Fruit fly (Drosophila melanogaster) whole organism, wandering third instar larva: ENCODE data around the gene Eh.

Experiments
- Abd-B ChIP-seq: fragments of >200 bp; optimal IDR thresholded peaks from 2 replicates; lab custom pipeline; 2017; ENCODE audit warnings: missing biosample characterization, missing genetic modification characterization
- CG32264 ChIP-seq: fragments of 200-800 bp; sonication (Bioruptor generic); optimal IDR thresholded peaks from 2 replicates; lab custom pipeline; 2016; ENCODE audit warnings: missing biosample characterization, missing genetic modification characterization
- CG9705 ChIP-seq: fragments of 200-800 bp; sonication (Bioruptor generic); optimal IDR thresholded peaks from 2 replicates; lab custom pipeline; 2018; ENCODE audit warnings: missing biosample characterization, mild to moderate bottlenecking, missing genetic modification characterization
- Dfd ChIP-seq: fragments of >200 bp; optimal IDR thresholded peaks from 2 replicates; lab custom pipeline; 2017; ENCODE audit warnings: missing biosample characterization, missing genetic modification characterization
- GATAd ChIP-seq: sonication (Bioruptor generic); optimal IDR thresholded peaks from 2 replicates; lab custom pipeline; 2016; ENCODE audit warnings: missing biosample characterization, missing genetic modification characterization
- HLH106 ChIP-seq: fragments of 200-800 bp; optimal IDR thresholded peaks from 3 replicates; lab custom pipeline; 2019; ENCODE audit warnings: missing biosample characterization, mild to moderate bottlenecking, missing genetic modification characterization, moderate library complexity
- Hnf4 ChIP-seq: fragments of 200-800 bp; sonication (Bioruptor generic); optimal IDR thresholded peaks from 2 replicates; lab custom pipeline; 2016; ENCODE audit warnings: missing biosample characterization, mild to moderate bottlenecking, missing genetic modification characterization
- Hr78 ChIP-seq: fragments of >200 bp; optimal IDR thresholded peaks from 2 replicates; lab custom pipeline; 2017; ENCODE audit warnings: missing biosample characterization, missing genetic modification characterization
- Hr83 ChIP-seq: fragments of 200-300 bp; sonication (Bioruptor generic); optimal IDR thresholded peaks from 2 replicates; lab custom pipeline; 2016; ENCODE audit warnings: missing biosample characterization, mild to moderate bottlenecking, missing genetic modification characterization, moderate library complexity; ENCODE audit not compliant: poor library complexity, severe bottlenecking
- Jra ChIP-seq: sonication (Bioruptor generic); optimal IDR thresholded peaks from 2 replicates; lab custom pipeline; 2016; ENCODE audit warnings: missing biosample characterization, missing genetic modification characterization
- Mio ChIP-seq: sonication (Bioruptor generic); optimal IDR thresholded peaks from 2 replicates; lab custom pipeline; 2016; ENCODE audit warnings: missing biosample characterization, missing genetic modification characterization
- Myc ChIP-seq: fragments of >200 bp; optimal IDR thresholded peaks from 2 replicates; lab custom pipeline; 2017
- N ChIP-seq: fragments of >200 bp; optimal IDR thresholded peaks from 2 replicates; lab custom pipeline; 2018; ENCODE audit warnings: missing biosample characterization, missing external identifiers, missing genetic modification characterization
- Rel ChIP-seq, 2 experiments: fragments of 200-800 bp; sonication (Bioruptor generic) in 1 of 2; optimal IDR thresholded peaks; 2 replicates in 1 of 2; 3 replicates in 1 of 2; lab custom pipeline; 2016 to 2019; ENCODE audit warnings: mild to moderate bottlenecking in 2 of 2, missing biosample characterization in 2 of 2, missing genetic modification characterization in 2 of 2, moderate library complexity in 1 of 2
- Sp1 ChIP-seq: fragments of 200-800 bp; sonication (Bioruptor generic); optimal IDR thresholded peaks from 3 replicates; lab custom pipeline; 2019; ENCODE audit warnings: missing biosample characterization, mild to moderate bottlenecking, missing genetic modification characterization, moderate library complexity
- Vsx2 ChIP-seq: fragments of 200-300, 225-300 bp; sonication (Bioruptor generic); optimal IDR thresholded peaks from 2 replicates; lab custom pipeline; 2018; ENCODE audit warnings: missing biosample characterization, missing genetic modification characterization; ENCODE audit not compliant: partially characterized antibody
- br ChIP-seq: fragments of 200-800 bp; sonication (Bioruptor generic); optimal IDR thresholded peaks from 2 replicates; lab custom pipeline; 2016; ENCODE audit warnings: missing biosample characterization, missing genetic modification characterization
- brk ChIP-seq: fragments of 200-800 bp; sonication (Bioruptor generic); optimal IDR thresholded peaks from 2 replicates; lab custom pipeline; 2016; ENCODE audit warnings: missing biosample characterization, mild to moderate bottlenecking, missing genetic modification characterization
- dl ChIP-seq, 2 experiments: fragments of 175-275, 200-275 bp in 1 of 2; fragments of 200-275 bp in 1 of 2; sonication (Bioruptor generic); optimal IDR thresholded peaks; lab custom pipeline; 2018; ENCODE audit warnings: mild to moderate bottlenecking in 2 of 2, missing biosample characterization in 2 of 2, missing genetic modification characterization in 2 of 2, moderate library complexity in 2 of 2; ENCODE audit not compliant: partially characterized antibody in 2 of 2, insufficient read depth in 1 of 2
- dsf ChIP-seq: sonication (Bioruptor generic); optimal IDR thresholded peaks from 2 replicates; lab custom pipeline; 2016; ENCODE audit warnings: missing biosample characterization, missing genetic modification characterization, borderline replicate concordance
- ey ChIP-seq: fragments of 200-800 bp; sonication (Bioruptor generic); optimal IDR thresholded peaks from 2 replicates; lab custom pipeline; 2016; ENCODE audit warnings: missing biosample characterization, missing genetic modification characterization
- foxo ChIP-seq, 2 experiments: fragments of 200-800 bp; sonication (Bioruptor generic); optimal IDR thresholded peaks; 2 replicates in 1 of 2; 3 replicates in 1 of 2; lab custom pipeline; 2016 to 2017; ENCODE audit warnings: missing biosample characterization in 2 of 2, missing genetic modification characterization in 2 of 2
- h ChIP-seq: fragments of 200-800 bp; sonication (Bioruptor generic); optimal IDR thresholded peaks from 3 replicates; lab custom pipeline; 2016; ENCODE audit warnings: missing biosample characterization, mild to moderate bottlenecking, missing genetic modification characterization
- jim ChIP-seq: fragments of 175-275, 200-325 bp; sonication (Bioruptor generic); optimal IDR thresholded peaks from 2 replicates; lab custom pipeline; 2016; ENCODE audit warnings: missing biosample characterization, mild to moderate bottlenecking, missing genetic modification characterization
- pan ChIP-seq: fragments of >200 bp; optimal IDR thresholded peaks from 2 replicates; lab custom pipeline; 2017
- rgr ChIP-seq: fragments of 200-800 bp; sonication (Bioruptor generic); optimal IDR thresholded peaks from 3 replicates; lab custom pipeline; 2016; ENCODE audit warnings: missing biosample characterization, mild to moderate bottlenecking, missing genetic modification characterization
- tai ChIP-seq: sonication (Bioruptor generic); optimal IDR thresholded peaks from 2 replicates; lab custom pipeline; 2016; ENCODE audit warnings: missing biosample characterization, missing genetic modification characterization
- usp ChIP-seq: fragments of >200 bp; optimal IDR thresholded peaks from 2 replicates; lab custom pipeline; 2017; ENCODE audit warnings: missing biosample characterization, missing genetic modification characterization
- woc ChIP-seq: sonication (Bioruptor generic); optimal IDR thresholded peaks from 2 replicates; lab custom pipeline; 2016; ENCODE audit warnings: missing biosample characterization, mild to moderate bottlenecking, missing genetic modification characterization

The Eh gene

dm6 chr3R:17449402-17449801 is 744 bp upstream of the Eh start:
- no peak for TF ChIP-seq jim (GFP tag; lab: Kevin White, UChicago)
- TF ChIP-seq Myc (lab: Kevin White, UChicago), result peak; percentile 15

DNA sequence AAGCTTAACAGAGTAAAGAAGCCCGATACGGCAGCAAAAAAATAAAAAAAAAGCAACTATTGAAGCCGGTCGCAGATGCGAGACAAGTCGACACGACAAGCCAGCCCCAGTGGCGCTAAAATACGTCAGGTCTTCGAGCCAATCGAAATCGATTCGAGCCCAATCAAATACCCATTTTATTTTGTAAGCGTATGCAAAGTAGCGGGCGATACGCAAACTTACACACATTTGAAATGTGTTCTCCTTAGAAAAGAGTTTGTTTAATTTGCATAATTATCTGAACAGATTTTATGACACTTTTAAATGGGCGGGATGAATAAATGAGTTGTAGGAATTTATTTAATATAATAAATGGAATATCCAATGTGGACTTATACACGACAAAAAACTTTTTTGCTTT is 1.0 kb downstream of the Eh start:
- no peak for TF ChIP-seq Jra
- TF ChIP-seq Myc (lab: Kevin White, UChicago), result no peak
- TF ChIP-seq Rel (GFP tag; optimal IDR thresholded peaks at IDR 0.05; lab: Kevin White, UChicago), result no peak
- no peak for TF ChIP-seq Rel (tag; optimal IDR thresholded peaks at IDR 0.05; lab: Kevin White, UChicago)
- TF ChIP-seq, all 38 proteins: peak for 0

dm6 chr3R:17440628-17441027 is 8.0 kb downstream of the Eh start, which contains the start of gene CG14331:
TSS of gene CG14331 (minus strand) at chr3R:17440728.
- no peak for TF ChIP-seq HLH106 (tag; lab: Kevin White, UChicago)
- no peak for TF ChIP-seq usp (GFP tag; lab: Kevin White, UChicago)
- TF ChIP-seq CG32264 (GFP tag; lab: Kevin White, UChicago), result no peak
- TF ChIP-seq Hr78 (GFP tag; lab: Kevin White, UChicago), result no peak
- TF ChIP-seq Myc (lab: Kevin White, UChicago), result no peak
- no peak for TF ChIP-seq pan (lab: Kevin White, UChicago)
- no peak for TF ChIP-seq rgr (GFP tag; lab: Kevin White, UChicago)
- no peak for TF ChIP-seq N (GFP tag; lab: Kevin White, UChicago)
- no peak for TF ChIP-seq Abd-B (GFP tag; lab: Kevin White, UChicago)
- no peak for TF ChIP-seq jim (GFP tag; lab: Kevin White, UChicago)

dm6 chr3R:17434330-17434729 is 14.3 kb downstream of the Eh start, which contains the start of gene CG44090:
TSS of gene CG44090 (minus strand) at chr3R:17434430.
- TF ChIP-seq pan (lab: Kevin White, UChicago) (no peak), br (GFP tag; lab: Kevin White, UChicago) (no peak), Dfd (GFP tag; lab: Kevin White, UChicago) (no peak), rgr (GFP tag; lab: Kevin White, UChicago) (no peak)

dm6 chr3R:17433117-17433516 is 15.5 kb downstream of the Eh start:
- TF ChIP-seq Hr83, result no peak
- TF ChIP-seq Mio (GFP tag; lab: Kevin White, UChicago), result no peak
- no peak for TF ChIP-seq N (GFP tag; lab: Kevin White, UChicago)
- no peak for TF ChIP-seq HLH106 (tag; lab: Kevin White, UChicago)
- no peak for TF ChIP-seq CG9705 (GFP tag; lab: Kevin White, UChicago)
- TF ChIP-seq dsf, result no peak
- no peak for TF ChIP-seq Rel (GFP tag; optimal IDR thresholded peaks at IDR 0.05; lab: Kevin White, UChicago)
- no peak for TF ChIP-seq Rel (tag; optimal IDR thresholded peaks at IDR 0.05; lab: Kevin White, UChicago)
- no peak for TF ChIP-seq GATAd (GFP tag; lab: Kevin White, UChicago)
- TF ChIP-seq Vsx2 (GFP tag; lab: Kevin White, UChicago), result no peak
- no peak for TF ChIP-seq brk (GFP tag; lab: Kevin White, UChicago)
- no peak for TF ChIP-seq Hnf4 (GFP tag; lab: Kevin White, UChicago)
- no peak for TF ChIP-seq foxo (GFP tag; optimal IDR thresholded peaks at IDR 0.05; lab: Kevin White, UChicago)
- no peak for TF ChIP-seq ey (GFP tag; lab: Kevin White, UChicago)
- no peak for TF ChIP-seq Jra
- TF ChIP-seq usp (GFP tag; lab: Kevin White, UChicago), result no peak
- TF ChIP-seq h (GFP tag; lab: Kevin White, UChicago), result no peak
- no peak for TF ChIP-seq tai (GFP tag; lab: Kevin White, UChicago)
- TF ChIP-seq, all 38 proteins: peak for 0

DNA sequence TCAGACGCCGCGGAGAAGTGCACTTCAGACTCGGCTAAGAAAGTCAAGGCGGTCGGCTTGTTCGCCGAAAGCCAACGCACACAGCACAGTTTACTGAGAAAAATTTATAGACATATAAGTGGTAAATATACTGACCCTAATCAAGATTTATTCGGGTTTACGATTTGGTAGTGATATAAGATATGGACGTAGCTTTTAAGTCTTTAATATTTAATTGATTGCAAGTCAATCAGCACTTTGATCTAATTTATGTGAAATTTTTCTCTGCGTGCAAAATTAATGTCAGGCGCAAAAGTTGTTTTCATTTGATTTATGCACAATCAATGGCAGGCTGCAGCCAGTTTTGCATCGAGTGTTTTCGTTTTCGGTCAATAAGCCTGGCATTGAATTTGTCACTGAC is 18.2 kb downstream of the Eh start:
- TF ChIP-seq ey (GFP tag; lab: Kevin White, UChicago) (no peak), tai (GFP tag; lab: Kevin White, UChicago) (no peak), dl (GFP tag; optimal IDR thresholded peaks at IDR 0.05; lab: Kevin White, UChicago; ENCODE audit: insufficient read depth in 1 of 2, partially characterized antibody in 2 of 2) (no peak), HLH106 (tag; lab: Kevin White, UChicago) (no peak), Sp1 (GFP tag; lab: Kevin White, UChicago) (no peak), Jra (no peak), br (GFP tag; lab: Kevin White, UChicago) (no peak), Vsx2 (GFP tag; lab: Kevin White, UChicago) (no peak), woc (GFP tag; lab: Kevin White, UChicago) (no peak)
